Worm (Caenorhabditis elegans) whole organism, late embryonic: ENCODE data around the gene sma-4.

Experiments
- T23F11.4 ChIP-seq: fragments of 200-800 bp; sonication (Bioruptor generic); optimal IDR thresholded peaks from 2 replicates; lab custom pipeline; 2018; ENCODE audit warnings: mild to moderate bottlenecking, missing genetic modification characterization, missing compliant biosample characterization
- ahr-1 ChIP-seq: sonication (generic microtip); optimal IDR thresholded peaks from 2 replicates; lab custom pipeline; 2016; ENCODE audit warnings: missing genetic modification characterization, missing compliant biosample characterization
- ama-1 ChIP-seq: fragments of 150-350 bp; optimal IDR thresholded peaks from 2 replicates; lab custom pipeline; 2014
- ceh-19 ChIP-seq: fragments of 200-800 bp; sonication (Bioruptor generic); optimal IDR thresholded peaks from 2 replicates; lab custom pipeline; 2018; ENCODE audit warnings: mild to moderate bottlenecking, missing genetic modification characterization, missing compliant biosample characterization
- ceh-2 ChIP-seq: sonication (generic microtip); optimal IDR thresholded peaks from 2 replicates; lab custom pipeline; 2016; ENCODE audit warnings: missing genotype, missing genetic modification characterization, missing compliant biosample characterization
- ceh-30 ChIP-seq: fragments of 150-350 bp; optimal IDR thresholded peaks from 2 replicates; lab custom pipeline; 2014; ENCODE audit warnings: missing biosample characterization, missing genetic modification characterization
- ceh-31 ChIP-seq: sonication (generic microtip); optimal IDR thresholded peaks from 2 replicates; lab custom pipeline; 2016; ENCODE audit warnings: missing genetic modification characterization, missing compliant biosample characterization
- dmd-4 ChIP-seq: sonication (generic microtip); optimal IDR thresholded peaks from 2 replicates; lab custom pipeline; 2016; ENCODE audit warnings: borderline replicate concordance, missing genetic modification characterization, missing compliant biosample characterization
- fax-1 ChIP-seq: sonication (generic microtip); optimal IDR thresholded peaks from 2 replicates; lab custom pipeline; 2016; ENCODE audit warnings: missing genotype, missing genetic modification characterization, missing compliant biosample characterization
- fkh-10 ChIP-seq: fragments of 150-350 bp; optimal IDR thresholded peaks from 2 replicates; lab custom pipeline; 2014; ENCODE audit warnings: missing biosample characterization, missing genetic modification reagents, missing genetic modification characterization
- hlh-13 ChIP-seq: fragments of 200-800 bp; sonication (Bioruptor generic); optimal IDR thresholded peaks from 2 replicates; lab custom pipeline; 2018; ENCODE audit warnings: mild to moderate bottlenecking, missing genetic modification characterization, missing compliant biosample characterization
- hlh-15 ChIP-seq: sonication (generic microtip); optimal IDR thresholded peaks from 2 replicates; lab custom pipeline; 2016; ENCODE audit warnings: missing genetic modification characterization, missing compliant biosample characterization
- hlh-8 ChIP-seq: sonication (generic microtip); optimal IDR thresholded peaks from 2 replicates; lab custom pipeline; 2016; ENCODE audit warnings: missing genotype, missing genetic modification characterization, missing compliant biosample characterization
- madf-2 ChIP-seq: sonication (generic microtip); optimal IDR thresholded peaks from 2 replicates; lab custom pipeline; 2017; ENCODE audit warnings: missing genetic modification characterization, missing compliant biosample characterization
- mec-3 ChIP-seq: sonication (generic microtip); optimal IDR thresholded peaks from 2 replicates; lab custom pipeline; 2016; ENCODE audit warnings: borderline replicate concordance, missing genetic modification characterization, missing compliant biosample characterization
- pag-3 ChIP-seq: sonication (generic microtip); optimal IDR thresholded peaks from 2 replicates; lab custom pipeline; 2016; ENCODE audit warnings: missing compliant biosample characterization, missing genetic modification characterization, borderline replicate concordance
- pat-9 ChIP-seq: fragments of 200-800 bp; sonication (Bioruptor generic); optimal IDR thresholded peaks from 2 replicates; lab custom pipeline; 2018; ENCODE audit warnings: mild to moderate bottlenecking, missing genetic modification characterization, moderate library complexity, missing compliant biosample characterization
- pha-2 ChIP-seq: sonication (generic microtip); optimal IDR thresholded peaks from 2 replicates; lab custom pipeline; 2017; ENCODE audit warnings: mild to moderate bottlenecking, missing genetic modification characterization, missing compliant biosample characterization
- pqm-1 ChIP-seq: sonication (generic microtip); optimal IDR thresholded peaks from 2 replicates; lab custom pipeline; 2016; ENCODE audit warnings: missing genetic modification characterization, missing compliant biosample characterization
- pros-1 ChIP-seq: fragments of 150-350 bp; optimal IDR thresholded peaks from 2 replicates; lab custom pipeline; 2014; ENCODE audit warnings: missing biosample characterization, missing genetic modification reagents, missing genetic modification characterization
- ref-2 ChIP-seq: sonication (generic microtip); optimal IDR thresholded peaks from 2 replicates; lab custom pipeline; 2016; ENCODE audit warnings: missing genetic modification characterization, missing compliant biosample characterization
- sdc-2 ChIP-seq: sonication (generic microtip); optimal IDR thresholded peaks from 2 replicates; lab custom pipeline; 2016; ENCODE audit warnings: missing genotype, missing genetic modification characterization, missing compliant biosample characterization
- sox-4 ChIP-seq: sonication (generic microtip); optimal IDR thresholded peaks from 2 replicates; lab custom pipeline; 2017; ENCODE audit warnings: mild to moderate bottlenecking, missing genetic modification characterization, inconsistent platforms, missing compliant biosample characterization
- syd-9 ChIP-seq: sonication (generic microtip); optimal IDR thresholded peaks from 2 replicates; lab custom pipeline; 2016; ENCODE audit warnings: mild to moderate bottlenecking, missing genetic modification characterization, moderate library complexity, missing compliant biosample characterization
- unc-3 ChIP-seq, 2 experiments: fragments of 200-800 bp in 1 of 2; sonication (Bioruptor generic) in 1 of 2; sonication (generic microtip) in 1 of 2; conservative IDR thresholded peaks in 1 of 2; optimal IDR thresholded peaks in 1 of 2; 2 replicates each; pipeline versions ENCODE4 v1.3.6 to Lab custom; 2016 to 2022; ENCODE audit warnings: missing compliant biosample characterization in 2 of 2, missing genetic modification characterization in 2 of 2, missing genetic modification reagents in 1 of 2

Gene sma-4

ce11 chrIII:5868401-5868800 is 52.4 kb downstream of the sma-4 start, which contains the start of gene eng-1:
Gene eng-1, minus strand, starts transcription at chrIII:5868501.
- no peak for TF ChIP-seq pag-3 (tag; lab: Kevin White, UChicago)
- TF ChIP-seq T23F11.4 (GFP tag; lab: Kevin White, UChicago), result no peak
- no peak for TF ChIP-seq ceh-2 (tag; lab: Kevin White, UChicago)
- no peak for TF ChIP-seq mec-3
- no peak for TF ChIP-seq ref-2
- TF ChIP-seq hlh-8 (tag; lab: Kevin White, UChicago), result no peak
- no peak for TF ChIP-seq pros-1 (tag; lab: Kevin White, UChicago)
- no peak for TF ChIP-seq pqm-1 (tag; lab: Kevin White, UChicago)
- TF ChIP-seq ama-1 (lab: Kevin White, UChicago), result no peak
- no peak for TF ChIP-seq ceh-30 (tag; lab: Kevin White, UChicago)
- no peak for TF ChIP-seq ceh-31
- TF ChIP-seq syd-9 (tag; lab: Kevin White, UChicago), result no peak
- TF ChIP-seq ceh-19 (GFP tag; lab: Kevin White, UChicago), result no peak
- TF ChIP-seq unc-3 (GFP tag; conservative IDR thresholded peaks at IDR 0.05; lab: Robert Waterston, UW), result no peak
- TF ChIP-seq unc-3 (tag; optimal IDR thresholded peaks at IDR 0.05; lab: Kevin White, UChicago), result no peak
- TF ChIP-seq pha-2 (tag; lab: Kevin White, UChicago), result no peak
- no peak for TF ChIP-seq fax-1
- TF ChIP-seq sox-4 (tag; lab: Kevin White, UChicago), result no peak
- no peak for TF ChIP-seq pat-9

ce11 chrIII:5869429-5869828 is 53.4 kb downstream of the sma-4 start, which contains the start of gene F01F1.15:
Gene F01F1.15, minus strand, starts transcription at chrIII:5869529.
- TF ChIP-seq pros-1 (tag; lab: Kevin White, UChicago) (no peak), hlh-13 (no peak), dmd-4 (tag; lab: Kevin White, UChicago) (no peak), ahr-1 (no peak), ceh-30 (tag; lab: Kevin White, UChicago) (no peak), hlh-15 (tag; lab: Kevin White, UChicago) (no peak), sox-4 (tag; lab: Kevin White, UChicago) (no peak), madf-2 (tag; lab: Kevin White, UChicago) (no peak), ref-2 (no peak), sdc-2 (no peak), fkh-10 (GFP tag; lab: Kevin White, UChicago) (no peak)
